Fruit fly (Drosophila melanogaster) whole organism, embryonic: ENCODE results near the gene barr.

ENCODE experiments used
- Ada2b ChIP-seq: fragments of 200-800 bp; sonication (Bioruptor generic); IDR thresholded peaks from 2 replicates; pipeline ENCODE4 v1.3.6; 2022; ENCODE audit warnings: missing biosample characterization, missing genetic modification characterization
- Aef1 ChIP-seq: fragments of 200-800 bp; sonication (Bioruptor generic); IDR thresholded peaks from 3 replicates; pipeline ENCODE4 v1.3.6; 2022; ENCODE audit warnings: missing biosample characterization, missing genetic modification characterization
- Bgb ChIP-seq: fragments of 200-800 bp; sonication (Bioruptor generic); IDR thresholded peaks from 2 replicates; pipeline ENCODE4 v1.3.6; 2022; ENCODE audit warnings: missing biosample characterization, missing genetic modification characterization; ENCODE audit not compliant: partially characterized antibody
- CG1024 ChIP-seq: fragments of 200-800 bp; sonication (Bioruptor generic); IDR thresholded peaks from 2 replicates; pipeline ENCODE4 v1.3.6; 2022; ENCODE audit warnings: missing biosample characterization, missing genetic modification characterization
- CG10321 ChIP-seq: fragments of 200-800 bp; sonication (Bioruptor generic); IDR thresholded peaks from 2 replicates; pipeline ENCODE4 v1.3.6; 2022; ENCODE audit warnings: missing biosample characterization, missing genetic modification characterization
- CG10959 ChIP-seq: fragments of 200-800 bp; sonication (Bioruptor generic); IDR thresholded peaks from 2 replicates; pipeline ENCODE4 v1.3.6; 2022; ENCODE audit warnings: missing biosample characterization, missing genetic modification characterization
- CG14441 ChIP-seq: fragments of 200-800 bp; sonication (Bioruptor generic); IDR thresholded peaks from 2 replicates; pipeline ENCODE4 v1.3.6; 2022; ENCODE audit warnings: missing biosample characterization, missing genetic modification characterization
- CG15601 ChIP-seq: fragments of 200-800 bp; sonication (Bioruptor generic); optimal IDR thresholded peaks from 3 replicates; lab custom pipeline; 2019; ENCODE audit warnings: missing biosample characterization, mild to moderate bottlenecking, missing genetic modification characterization, moderate library complexity
- CG17328 ChIP-seq: fragments of 200-800 bp; sonication (Bioruptor generic); IDR thresholded peaks from 2 replicates; pipeline ENCODE4 v1.3.6; 2022; ENCODE audit warnings: missing biosample characterization, missing genetic modification characterization
- CG31365 ChIP-seq: fragments of 200-800 bp; sonication (Bioruptor generic); optimal IDR thresholded peaks from 2 replicates; lab custom pipeline; 2018; ENCODE audit warnings: missing biosample characterization, mild to moderate bottlenecking, missing genetic modification characterization
- CG3281 ChIP-seq: fragments of 200-800 bp; sonication (Bioruptor generic); optimal IDR thresholded peaks from 3 replicates; lab custom pipeline; 2017; ENCODE audit warnings: missing biosample characterization, mild to moderate bottlenecking, missing genetic modification characterization
- CG34422 ChIP-seq: fragments of 200-800 bp; sonication (Bioruptor generic); IDR thresholded peaks from 3 replicates; pipeline ENCODE4 v1.3.6; 2022; ENCODE audit warnings: missing biosample characterization, missing genetic modification characterization
- CG7271 ChIP-seq: fragments of 200-800 bp; sonication (Bioruptor generic); optimal IDR thresholded peaks from 2 replicates; lab custom pipeline; 2018; ENCODE audit warnings: missing biosample characterization, mild to moderate bottlenecking, missing genetic modification characterization, moderate library complexity
- Dbx ChIP-seq: fragments of 200-800 bp; sonication (Bioruptor generic); IDR thresholded peaks from 3 replicates; pipeline ENCODE4 v1.3.6; 2022; ENCODE audit warnings: missing biosample characterization, missing genetic modification characterization
- Dll ChIP-seq: fragments of 200-800 bp; sonication (Bioruptor generic); IDR thresholded peaks from 4 replicates; pipeline ENCODE4 v1.3.6; 2022; ENCODE audit warnings: missing biosample characterization, missing genetic modification characterization; ENCODE audit not compliant: partially characterized antibody
- Dp ChIP-seq: fragments of 200-800 bp; sonication (Bioruptor generic); optimal IDR thresholded peaks from 2 replicates; lab custom pipeline; 2018; ENCODE audit warnings: missing biosample characterization, mild to moderate bottlenecking, missing genetic modification characterization, moderate library complexity
- GATAe ChIP-seq: fragments of 200-800 bp; sonication (Bioruptor generic); conservative IDR thresholded peaks from 2 replicates; pipeline ENCODE4 v1.3.6; 2022; ENCODE audit warnings: missing biosample characterization, missing genetic modification characterization
- HLH54F ChIP-seq: fragments of 200-800 bp; sonication (Bioruptor generic); optimal IDR thresholded peaks from 3 replicates; lab custom pipeline; 2016; ENCODE audit warnings: missing biosample characterization, missing genetic modification characterization
- Hey ChIP-seq: fragments of 200-800 bp; sonication (Bioruptor generic); optimal IDR thresholded peaks from 3 replicates; lab custom pipeline; 2018; ENCODE audit warnings: missing biosample characterization, mild to moderate bottlenecking, missing genetic modification characterization
- Lhr ChIP-seq: fragments of 200-800 bp; sonication (Bioruptor generic); optimal IDR thresholded peaks from 3 replicates; lab custom pipeline; 2017; ENCODE audit warnings: mild to moderate bottlenecking, missing biosample characterization, missing genetic modification reagents, missing genetic modification characterization
- Mad ChIP-seq: fragments of 200-800 bp; sonication (Bioruptor generic); optimal IDR thresholded peaks from 2 replicates; lab custom pipeline; 2016; ENCODE audit warnings: missing biosample characterization, missing genetic modification characterization
- NC2α ChIP-seq: fragments of 200-800 bp; sonication (Bioruptor generic); optimal IDR thresholded peaks from 2 replicates; lab custom pipeline; 2016; ENCODE audit warnings: missing biosample characterization, missing genetic modification characterization
- Opbp ChIP-seq: fragments of 200-800 bp; sonication (Bioruptor generic); IDR thresholded peaks from 3 replicates; pipeline ENCODE4 v1.3.6; 2022; ENCODE audit warnings: missing biosample characterization, missing genetic modification characterization; ENCODE audit not compliant: partially characterized antibody
- Pdp1 ChIP-seq, 2 experiments: fragments of 200-800 bp; sonication (Bioruptor generic); optimal IDR thresholded peaks; 3 replicates each; lab custom pipeline; 2016; ENCODE audit warnings: missing biosample characterization in 2 of 2, missing genetic modification characterization in 2 of 2, mild to moderate bottlenecking in 1 of 2, moderate library complexity in 1 of 2
- Poxn ChIP-seq: fragments of 200-800 bp; sonication (Bioruptor generic); IDR thresholded peaks from 2 replicates; pipeline ENCODE4 v1.3.6; 2022; ENCODE audit warnings: missing biosample characterization, missing genetic modification characterization
- Side ChIP-seq: fragments of 200-800 bp; sonication (Bioruptor generic); optimal IDR thresholded peaks from 2 replicates; lab custom pipeline; 2016; ENCODE audit warnings: missing biosample characterization, missing genetic modification characterization
- bsh ChIP-seq, 2 experiments: fragments of 200-800 bp; sonication (Bioruptor generic); optimal IDR thresholded peaks; 2 replicates each; lab custom pipeline; 2017 to 2018; ENCODE audit warnings: mild to moderate bottlenecking in 2 of 2, missing biosample characterization in 2 of 2, missing genetic modification characterization in 2 of 2, moderate library complexity in 1 of 2
- cad ChIP-seq: fragments of >200 bp; optimal IDR thresholded peaks from 2 replicates; lab custom pipeline; 2017; ENCODE audit warnings: missing biosample characterization, missing genetic modification characterization
- cato ChIP-seq: fragments of 200-800 bp; sonication (Bioruptor generic); optimal IDR thresholded peaks from 2 replicates; lab custom pipeline; 2016; ENCODE audit warnings: missing biosample characterization, missing genetic modification characterization, borderline replicate concordance
- en ChIP-seq: fragments of 200-800 bp; sonication (Bioruptor generic); optimal IDR thresholded peaks from 2 replicates; lab custom pipeline; 2016; ENCODE audit warnings: missing biosample characterization, missing genetic modification characterization
- eve ChIP-seq, 2 experiments: fragments of >200 bp; optimal IDR thresholded peaks; 2 replicates each; lab custom pipeline; 2017; ENCODE audit warnings: missing biosample characterization in 2 of 2, missing genetic modification characterization in 2 of 2
- fd102C ChIP-seq: fragments of 200-800 bp; sonication (Bioruptor generic); optimal IDR thresholded peaks from 2 replicates; lab custom pipeline; 2018; ENCODE audit warnings: missing biosample characterization, mild to moderate bottlenecking, missing genetic modification characterization, moderate library complexity
- ftz-f1 ChIP-seq: fragments of 200-800 bp; sonication (Bioruptor generic); optimal IDR thresholded peaks from 2 replicates; lab custom pipeline; 2016; ENCODE audit warnings: missing biosample characterization, missing genetic modification characterization
- gfzf ChIP-seq: fragments of 200-800 bp; sonication (Bioruptor generic); optimal IDR thresholded peaks from 2 replicates; lab custom pipeline; 2016; ENCODE audit warnings: missing biosample characterization, mild to moderate bottlenecking, missing genetic modification characterization, moderate library complexity
- grau ChIP-seq: fragments of 200-800 bp; optimal IDR thresholded peaks from 3 replicates; lab custom pipeline; 2019; ENCODE audit warnings: missing biosample characterization, mild to moderate bottlenecking, missing genetic modification characterization, moderate library complexity
- ham ChIP-seq: fragments of 200-800 bp; sonication (Bioruptor generic); IDR thresholded peaks from 2 replicates; pipeline ENCODE4 v1.3.6; 2022; ENCODE audit warnings: missing biosample characterization, missing genetic modification characterization
- hb ChIP-seq: fragments of 200-800 bp; sonication (Bioruptor generic); IDR thresholded peaks from 3 replicates; pipeline ENCODE4 v1.3.6; 2022; ENCODE audit warnings: missing biosample characterization, missing genetic modification characterization; ENCODE audit not compliant: partially characterized antibody
- hkb ChIP-seq, 2 experiments: fragments of 200-800 bp in 1 of 2; fragments of >200 bp in 1 of 2; sonication (Bioruptor generic) in 1 of 2; IDR thresholded peaks in 1 of 2; optimal IDR thresholded peaks in 1 of 2; 2 replicates each; pipeline versions ENCODE4 v1.3.6 to Lab custom; 2017 to 2022; ENCODE audit warnings: missing biosample characterization in 1 of 2, missing genetic modification characterization in 1 of 2
- jigr1 ChIP-seq: fragments of 200-800 bp; sonication (Bioruptor generic); IDR thresholded peaks from 3 replicates; pipeline ENCODE4 v1.3.6; 2022; ENCODE audit warnings: missing biosample characterization, missing genetic modification characterization
- maf-S ChIP-seq: fragments of 200-800 bp; sonication (Bioruptor generic); optimal IDR thresholded peaks from 2 replicates; lab custom pipeline; 2016; ENCODE audit warnings: missing biosample characterization, missing genetic modification characterization
- nerfin-2 ChIP-seq: fragments of 200-800 bp; sonication (Bioruptor generic); IDR thresholded peaks from 2 replicates; pipeline ENCODE4 v1.3.6; 2022; ENCODE audit warnings: missing biosample characterization, missing genetic modification characterization; ENCODE audit not compliant: partially characterized antibody
- onecut ChIP-seq: fragments of 200-800 bp; sonication (Bioruptor generic); IDR thresholded peaks from 2 replicates; pipeline ENCODE4 v1.3.6; 2022; ENCODE audit warnings: missing biosample characterization, missing genetic modification characterization
- sc ChIP-seq, 3 experiments: fragments of >200 bp in 2 of 3; fragments of 200-800 bp in 1 of 3; sonication (Bioruptor generic) in 1 of 3; optimal IDR thresholded peaks; 2 replicates in 2 of 3; 3 replicates in 1 of 3; lab custom pipeline; 2017; ENCODE audit warnings: mild to moderate bottlenecking in 1 of 3, missing biosample characterization in 1 of 3, missing genetic modification characterization in 1 of 3, missing genetic modification reagents in 1 of 3
- sima ChIP-seq: fragments of 200-800 bp; sonication (Bioruptor generic); optimal IDR thresholded peaks from 2 replicates; lab custom pipeline; 2016; ENCODE audit warnings: missing biosample characterization, missing genetic modification characterization
- tio ChIP-seq: fragments of 200-800 bp; sonication (Bioruptor generic); optimal IDR thresholded peaks from 2 replicates; lab custom pipeline; 2017; ENCODE audit warnings: missing biosample characterization, missing genetic modification characterization, inconsistent platforms
- twi ChIP-seq: fragments of 200-800 bp; optimal IDR thresholded peaks from 2 replicates; lab custom pipeline; 2019; ENCODE audit warnings: missing biosample characterization, mild to moderate bottlenecking, missing genetic modification characterization, moderate library complexity
- tx ChIP-seq: fragments of 200-800 bp; sonication (Bioruptor generic); optimal IDR thresholded peaks from 2 replicates; lab custom pipeline; 2016; ENCODE audit warnings: missing biosample characterization, missing genetic modification characterization

barr gene

dm6 chr2L:20082965-20083855 is 22.0 kb upstream of the barr start (continued):
- TF ChIP-seq Side (GFP tag; lab: Kevin White, UChicago), result no peak
- TF ChIP-seq GATAe (GFP tag; lab: Robert Waterston, UW), result no peak
- peak; percentile 70 for TF ChIP-seq ftz-f1
- TF ChIP-seq fd102C (GFP tag; lab: Kevin White, UChicago), result no peak
- TF ChIP-seq Bgb (GFP tag; lab: Robert Waterston, UW), result no peak
- TF ChIP-seq cato, result no peak
- TF ChIP-seq hb (GFP tag; lab: Robert Waterston, UW), result no peak
- no peak for TF ChIP-seq Dp (GFP tag; lab: Kevin White, UChicago)
- TF ChIP-seq CG15601, result no peak
- no peak for TF ChIP-seq Dll (GFP tag; lab: Robert Waterston, UW)
- no peak for TF ChIP-seq Opbp (GFP tag; lab: Robert Waterston, UW)
- no peak for TF ChIP-seq Hey (tag; lab: Kevin White, UChicago)
- TF ChIP-seq CG34422 (GFP tag; lab: Robert Waterston, UW), result no peak
- TF ChIP-seq cad (GFP tag; lab: Kevin White, UChicago), result no peak
- TF ChIP-seq en, result no peak
- peak; percentile 4 for TF ChIP-seq tio (GFP tag; lab: Kevin White, UChicago)
- no peak for TF ChIP-seq CG7271
- TF ChIP-seq grau (tag; lab: Kevin White, UChicago), result no peak
- no peak for TF ChIP-seq Poxn
- TF ChIP-seq maf-S (GFP tag; lab: Kevin White, UChicago), result no peak
- no peak for TF ChIP-seq sc (optimal IDR thresholded peaks at IDR 0.05; lab: Kevin White, UChicago)
- no peak for TF ChIP-seq sc (GFP tag; optimal IDR thresholded peaks at IDR 0.05; lab: Kevin White, UChicago)
- TF ChIP-seq gfzf (GFP tag; lab: Kevin White, UChicago), result no peak
- TF ChIP-seq Dbx (GFP tag; lab: Robert Waterston, UW), result no peak
- no peak for TF ChIP-seq jigr1 (GFP tag; lab: Robert Waterston, UW)
- TF ChIP-seq CG10959 (GFP tag; lab: Robert Waterston, UW), result no peak
- TF ChIP-seq Pdp1 (GFP tag; optimal IDR thresholded peaks at IDR 0.05; lab: Kevin White, UChicago), result peak in 1 of 2 experiments; percentile 85
- peak in 1 of 2 experiments; percentile 19 for TF ChIP-seq bsh (GFP tag; optimal IDR thresholded peaks at IDR 0.05; lab: Kevin White, UChicago)
- peak in 1 of 2 experiments; percentile 78 for TF ChIP-seq eve (GFP tag; optimal IDR thresholded peaks at IDR 0.05; lab: Kevin White, UChicago)
- no peak for TF ChIP-seq tx (GFP tag; lab: Kevin White, UChicago)
- TF ChIP-seq CG1024, result no peak
- TF ChIP-seq Ada2b (GFP tag; lab: Robert Waterston, UW), result peak; percentile 26; the same call in 1 of the 2 replicates
- TF ChIP-seq, all 482 proteins: peak for 95

DNA sequence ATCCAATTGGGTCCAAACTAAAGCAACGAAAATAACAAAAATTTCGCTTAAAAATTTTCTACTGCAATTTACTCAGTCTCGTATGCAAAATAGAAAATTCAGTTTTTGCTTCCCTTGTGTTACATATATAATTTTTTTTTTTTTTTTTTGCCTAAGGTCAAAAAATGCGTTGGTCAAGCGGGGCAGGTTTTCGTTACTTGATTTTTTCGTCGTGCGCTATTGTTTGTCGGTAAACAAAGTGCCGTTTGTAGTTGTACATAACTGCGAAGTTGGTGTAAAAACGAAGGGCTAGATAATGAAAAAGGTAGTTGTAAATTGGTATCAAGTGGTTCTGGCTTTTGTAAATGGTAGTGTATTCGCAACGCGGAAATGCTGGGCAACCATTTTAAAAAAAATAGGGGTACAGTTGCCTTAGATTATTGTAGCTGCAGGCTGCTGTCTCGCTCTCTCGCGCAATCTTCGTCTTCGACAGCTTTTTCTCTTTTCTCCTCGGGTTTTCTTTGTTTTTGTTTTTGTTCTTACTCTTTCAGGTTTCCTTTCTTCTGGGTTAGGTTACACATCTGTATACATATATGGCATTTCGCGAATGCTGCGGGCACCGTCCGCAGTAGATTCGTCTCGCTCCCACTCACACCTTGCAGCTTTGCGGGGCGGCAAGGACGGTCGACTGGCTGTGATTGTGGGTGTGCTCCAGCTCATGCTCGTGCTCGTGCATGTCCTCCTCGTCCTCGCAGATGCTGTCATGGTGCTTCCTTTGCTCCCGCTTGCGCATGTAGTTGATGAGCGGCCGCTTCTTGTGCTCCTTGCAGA is 21.2 kb upstream of the barr start:
- TF ChIP-seq HLH54F (GFP tag; lab: Kevin White, UChicago), result no peak
- TF ChIP-seq Mad (GFP tag; lab: Kevin White, UChicago), result no peak
- TF ChIP-seq NC2α, result no peak
- no peak for TF ChIP-seq CG3281
- no peak for TF ChIP-seq CG17328 (GFP tag; lab: Robert Waterston, UW)
- TF ChIP-seq CG14441, result no peak
- 0 out of 2 replicates have a peak, but pooled peaks have one; percentile 21 for TF ChIP-seq nerfin-2 (GFP tag; lab: Robert Waterston, UW)
- TF ChIP-seq onecut, result no peak
- TF ChIP-seq sima (GFP tag; lab: Kevin White, UChicago), result no peak
- TF ChIP-seq CG10321 (GFP tag; lab: Robert Waterston, UW), result peak; percentile 75
- no peak for TF ChIP-seq twi (tag; lab: Kevin White, UChicago)
- TF ChIP-seq Lhr (GFP tag; lab: Kevin White, UChicago), result no peak
- TF ChIP-seq ham (GFP tag; lab: Robert Waterston, UW), result no peak
- no peak for TF ChIP-seq hkb (optimal IDR thresholded peaks at IDR 0.05; lab: Kevin White, UChicago)
- TF ChIP-seq hkb (GFP tag; IDR thresholded peaks at IDR 0.05; lab: Robert Waterston, UW), result no peak
- no peak for TF ChIP-seq Aef1 (GFP tag; lab: Robert Waterston, UW)
- TF ChIP-seq CG31365 (tag; lab: Kevin White, UChicago), result no peak
